Fruit fly (Drosophila melanogaster): ENCODE results near the gene Col4a1.

dm6 chr2L:5003670-5004453 is 25.5 kb upstream of the Col4a1 start:
- no peak for TF ChIP-seq CG8478 (optimal IDR thresholded peaks at IDR 0.05)
- peak in 1 of 2 experiments; percentile 56 for TF ChIP-seq CTCF (optimal IDR thresholded peaks at IDR 0.05)

Data from S2 (cell line).